Worm (Caenorhabditis elegans): ENCODE measurements around the gene T06D8.2.

The T06D8.2 gene

DNA sequence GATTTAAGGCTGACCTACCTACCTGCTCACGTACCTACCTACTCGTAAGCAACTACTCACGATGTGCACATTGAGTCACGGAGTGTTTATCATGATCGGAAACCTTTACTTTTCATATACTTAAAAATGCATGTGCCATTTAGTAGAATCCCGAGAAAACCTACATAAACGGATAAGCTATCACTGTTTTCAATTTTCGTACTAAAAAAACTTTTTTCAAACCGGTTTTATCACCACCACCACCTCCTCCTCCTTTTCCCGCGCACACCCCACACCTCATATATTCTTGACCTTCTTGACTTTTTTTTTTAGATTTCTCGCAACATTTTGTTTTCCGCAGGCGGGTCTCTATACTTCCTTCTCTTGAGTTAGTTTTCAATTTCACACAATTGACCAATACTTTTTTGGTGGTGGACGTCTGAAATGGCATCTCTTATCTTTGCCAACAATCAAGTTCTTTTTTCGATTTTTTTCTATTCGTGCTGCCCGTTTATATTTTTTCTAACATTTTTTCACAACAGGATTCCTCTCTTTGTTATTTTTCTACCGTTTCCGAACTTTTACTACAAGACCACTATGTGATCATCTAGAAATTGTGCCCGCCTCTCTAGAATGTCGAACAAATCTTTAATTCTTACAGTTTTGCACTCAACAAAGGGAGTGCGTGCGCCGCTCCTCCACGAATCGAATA, 23.8 kb upstream of the T06D8.2 start, which contains the start of gene srap-1:
srap-1 (plus strand) TSS at position 641 of the 691 bp plus-strand sequence.
- TF ChIP-seq madf-8 (GFP tag; conservative IDR thresholded peaks at IDR 0.05) (no peak), nfya-2 (GFP tag; IDR thresholded peaks at IDR 0.05) (no peak), attf-3 (GFP tag; conservative IDR thresholded peaks at IDR 0.05) (no peak), mxl-1 (tag; optimal IDR thresholded peaks at IDR 0.05) (no peak), snpc-1.3 (tag; optimal IDR thresholded peaks at IDR 0.05; ENCODE audit: insufficient read depth) (no peak)

DNA sequence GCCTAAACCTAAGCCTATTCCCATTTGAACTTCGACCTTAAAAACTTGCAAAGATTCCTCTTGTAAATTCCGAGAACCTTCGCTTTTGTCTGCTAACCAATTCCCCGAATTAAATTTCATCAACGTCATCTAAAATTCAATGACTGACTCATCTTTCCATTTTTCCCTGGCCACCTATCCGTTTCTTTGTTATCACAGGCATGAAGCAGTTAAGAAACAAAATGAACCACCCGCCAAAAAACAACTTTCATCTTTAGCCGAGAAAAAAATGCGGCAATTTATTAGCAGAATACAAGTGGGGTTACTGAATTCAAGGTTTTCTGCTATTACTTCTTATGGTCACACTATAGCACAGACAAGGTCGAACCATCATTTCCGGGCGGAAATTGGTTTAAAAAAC, 21.7 kb upstream of the T06D8.2 start:
- TF ChIP-seq zfh-2 (GFP tag; conservative IDR thresholded peaks at IDR 0.05), result no peak
- TF ChIP-seq ceh-100 (GFP tag; IDR thresholded peaks at IDR 0.05), result no peak
- TF ChIP-seq lin-35 (GFP tag; optimal IDR thresholded peaks at IDR 0.05), result no peak
- no peak for TF ChIP-seq mel-28 (tag; optimal IDR thresholded peaks at IDR 0.05; ENCODE audit: borderline replicate concordance)
- no peak for TF ChIP-seq pbrm-1 (GFP tag; IDR thresholded peaks at IDR 0.05)

DNA sequence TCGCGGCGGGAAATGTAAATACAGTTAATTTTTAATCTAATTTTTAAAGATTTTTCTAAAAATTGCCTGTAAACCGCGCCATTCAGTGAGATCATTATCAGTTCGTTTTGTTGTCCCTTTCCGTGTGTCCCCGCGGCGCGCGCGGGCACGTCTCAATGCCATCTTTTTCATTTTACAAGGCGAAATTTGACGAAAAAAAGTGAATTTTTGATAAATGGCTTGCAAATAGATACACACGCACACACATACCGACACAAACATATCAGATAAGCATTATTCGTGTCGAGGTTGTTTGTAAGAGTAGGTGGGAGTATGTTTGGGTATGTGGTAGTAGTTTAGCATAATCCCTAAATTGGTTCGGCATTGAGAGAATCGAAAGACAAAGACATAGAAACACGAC, 20.7 kb upstream of the T06D8.2 start:
- TF ChIP-seq sdz-38 (tag; optimal IDR thresholded peaks at IDR 0.05) (no peak), zfh-2 (GFP tag; conservative IDR thresholded peaks at IDR 0.05) (no peak)

DNA sequence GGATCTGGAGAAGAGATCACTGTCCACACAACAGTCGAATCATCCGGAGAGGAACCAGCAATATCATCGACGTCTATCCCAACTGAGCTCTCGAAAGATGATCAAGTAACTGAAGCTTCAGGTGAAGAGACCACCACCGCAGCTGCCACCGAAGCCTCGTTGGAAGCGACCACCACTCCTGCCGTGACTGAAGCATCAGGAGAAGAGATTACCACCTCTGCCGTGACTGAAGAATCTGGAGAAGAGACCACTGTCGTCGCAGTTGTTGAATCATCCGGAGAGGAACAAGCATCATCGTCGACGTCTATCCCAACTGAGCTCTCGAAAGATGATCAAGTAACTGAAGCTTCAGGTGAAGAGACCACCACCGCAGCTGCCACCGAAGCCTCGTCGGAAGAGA, 14.8 kb upstream of the T06D8.2 start:
- TF ChIP-seq ceh-58 (GFP tag; IDR thresholded peaks at IDR 0.05), result 0 out of 2 replicates have a peak, but pooled peaks have one; percentile 87
- peak; percentile 46; the same call in 1 of the 2 replicates for TF ChIP-seq aptf-2 (GFP tag; conservative IDR thresholded peaks at IDR 0.05)
- 0 out of 2 replicates have a peak, but pooled peaks have one; percentile 41 for TF ChIP-seq F39B2.1 (GFP tag; IDR thresholded peaks at IDR 0.05)
- TF ChIP-seq egrh-3 (GFP tag; IDR thresholded peaks at IDR 0.05), result peak; percentile 71; the same call in 1 of the 2 replicates

DNA sequence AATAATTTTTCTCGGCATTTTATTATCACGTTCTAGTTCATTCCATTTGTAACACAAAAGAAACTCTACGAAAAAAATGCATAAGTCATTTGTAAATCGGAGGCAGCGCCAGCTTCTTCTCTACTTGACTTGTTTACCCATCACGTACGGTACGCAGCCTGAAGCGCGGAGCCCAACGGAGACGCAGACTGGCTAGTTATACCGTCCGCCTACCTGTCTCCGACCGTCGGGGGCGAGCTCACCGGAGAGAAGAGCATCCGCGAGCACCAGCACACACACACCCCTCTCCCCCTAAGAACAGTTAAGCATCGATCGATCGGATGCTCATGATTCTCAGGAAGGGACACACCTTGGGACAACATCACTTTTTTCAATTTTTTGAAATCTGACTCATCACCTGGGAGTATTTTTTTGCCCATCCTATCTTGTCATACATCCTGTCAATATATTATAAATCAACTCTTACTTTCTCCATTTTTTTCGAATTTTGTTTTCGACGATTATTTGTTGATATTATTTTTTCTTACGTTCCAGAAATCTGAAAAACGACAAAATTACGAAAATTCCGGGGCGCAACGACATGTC, 4.6 kb upstream of the T06D8.2 start, which contains the start of gene plpr-1:
plpr-1 (plus strand) TSS at position 535 of the 585 bp plus-strand sequence.
- TF ChIP-seq zfh-2 (GFP tag; conservative IDR thresholded peaks at IDR 0.05), result peak; percentile 74
- no peak for TF ChIP-seq nhr-80 (tag; optimal IDR thresholded peaks at IDR 0.05)
- TF ChIP-seq egrh-3 (GFP tag; IDR thresholded peaks at IDR 0.05), result peak; percentile 21; the same call in 1 of the 2 replicates
- no peak for TF ChIP-seq ztf-3 (GFP tag; optimal IDR thresholded peaks at IDR 0.05)

DNA sequence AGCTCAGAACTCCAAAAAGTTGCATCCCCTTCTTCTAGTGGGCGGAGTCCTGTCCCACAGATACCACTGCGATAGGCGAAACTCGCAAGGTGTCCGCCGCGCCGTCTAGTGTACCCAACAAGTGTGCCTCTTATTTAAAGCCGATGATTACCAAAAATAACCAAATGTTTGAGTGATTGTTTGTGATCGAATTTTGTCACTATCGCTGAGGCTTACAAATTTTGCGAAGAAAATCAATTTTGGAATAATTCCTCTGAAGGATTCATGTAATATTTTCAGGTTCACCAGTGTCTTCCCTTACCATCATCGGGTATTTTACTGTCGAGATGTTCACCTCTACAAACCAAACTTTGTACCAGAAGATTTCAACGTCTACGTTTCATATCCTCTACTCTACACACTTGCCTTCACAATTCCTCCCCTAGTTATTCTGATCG, 2.4 kb upstream of the T06D8.2 start:
- TF ChIP-seq F57C9.4 (tag; optimal IDR thresholded peaks at IDR 0.05), result no peak
- TF ChIP-seq mxl-1 (tag; optimal IDR thresholded peaks at IDR 0.05), result no peak
- peak; percentile 11 for TF ChIP-seq nhr-179 (tag; optimal IDR thresholded peaks at IDR 0.05)
- TF ChIP-seq F49E8.2 (tag; optimal IDR thresholded peaks at IDR 0.05; ENCODE audit: insufficient read depth), result peak; percentile 88
- no peak for TF ChIP-seq lsy-27 (tag; optimal IDR thresholded peaks at IDR 0.05; ENCODE audit: borderline replicate concordance, insufficient read depth)
- TF ChIP-seq bed-2 (GFP tag; IDR thresholded peaks at IDR 0.05), result no peak
- peak; percentile 82 for TF ChIP-seq tbp1 (GFP tag; optimal IDR thresholded peaks at IDR 0.05)
- TF ChIP-seq snpc-4 (GFP tag; optimal IDR thresholded peaks at IDR 0.05), result peak; percentile 99
- peak; percentile 99 to 100 (median 99) for TF ChIP-seq snpc-4 (tag; optimal IDR thresholded peaks at IDR 0.05)
- TF ChIP-seq aptf-3 (GFP tag; IDR thresholded peaks at IDR 0.05), result 0 out of 2 replicates have a peak, but pooled peaks have one; percentile 9
- TF ChIP-seq B0336.3 (GFP tag; IDR thresholded peaks at IDR 0.05), result peak; percentile 96
- TF ChIP-seq lag-1 (GFP tag; IDR thresholded peaks at IDR 0.05), result no peak
- TF ChIP-seq madf-6 (GFP tag; IDR thresholded peaks at IDR 0.05), result peak; percentile 97
- peak; percentile 76 for TF ChIP-seq zfh-2 (GFP tag; conservative IDR thresholded peaks at IDR 0.05)
- peak; percentile 82 for TF ChIP-seq xnd-1 (tag; optimal IDR thresholded peaks at IDR 0.05)
- peak; percentile 66 for TF ChIP-seq madf-10 (tag; optimal IDR thresholded peaks at IDR 0.05)
- TF ChIP-seq akir-1 (GFP tag; optimal IDR thresholded peaks at IDR 0.05), result no peak
- peak; percentile 27 for TF ChIP-seq die-1 (tag; optimal IDR thresholded peaks at IDR 0.05)
- TF ChIP-seq cebp-1 (GFP tag; IDR thresholded peaks at IDR 0.05), result no peak
- TF ChIP-seq cebp-1 (tag; optimal IDR thresholded peaks at IDR 0.05), result no peak
- peak; percentile 68; the same call in 1 of the 2 replicates for TF ChIP-seq hmg-20 (GFP tag; IDR thresholded peaks at IDR 0.05)
- TF ChIP-seq let-607 (tag; optimal IDR thresholded peaks at IDR 0.05), result peak; percentile 50 to 68

Data from whole organism, young adult.